ENCODE assay signal across 2 worm cellular contexts in genomic region chrIV:17276705-17277458, ce11.
A peak's percentile ranks its signal among the peaks of the same experiment; 100 is the strongest.
TF ChIP-seq lines count a peak whose summit lies in the region.

TSS of gene clec-196 (plus strand) at chrIV:17276956.

TF ChIP-seq in whole organism, L1 larva, 84 proteins besides CTCF, POLR2A, EP300 and RAD21 (continued from another document):
- peak; percentile 23; the same call in 1 of the 2 replicates for TF ChIP-seq grh-1 (GFP tag; IDR thresholded peaks at IDR 0.05; lab: Robert Waterston, UW)
- TF ChIP-seq C16A3.4 (tag; optimal IDR thresholded peaks at IDR 0.05; lab: Kevin White, UChicago), result peak; percentile 1
- TF ChIP-seq unc-62 (GFP tag; optimal IDR thresholded peaks at IDR 0.05; lab: Kevin White, UChicago), result no peak

TF ChIP-seq in whole organism, L4 larva, 104 proteins besides CTCF, POLR2A, EP300 and RAD21 (continued from another document):
- TF ChIP-seq spr-3 (GFP tag; optimal IDR thresholded peaks at IDR 0.05; lab: Kevin White, UChicago) (no peak), tag-97 (GFP tag; IDR thresholded peaks at IDR 0.05; lab: Robert Waterston, UW) (no peak), aly-2 (tag; optimal IDR thresholded peaks at IDR 0.05; lab: Kevin White, UChicago) (no peak), lin-29 (GFP tag; IDR thresholded peaks at IDR 0.05; lab: Robert Waterston, UW) (no peak), gei-8 (GFP tag; optimal IDR thresholded peaks at IDR 0.05; lab: Kevin White, UChicago) (no peak), php-3 (GFP tag; IDR thresholded peaks at IDR 0.05; lab: Robert Waterston, UW) (no peak), sdz-12 (GFP tag; optimal IDR thresholded peaks at IDR 0.05; lab: Kevin White, UChicago) (no peak), mdt-29 (GFP tag; IDR thresholded peaks at IDR 0.05; lab: Robert Waterston, UW) (no peak), saeg-2 (GFP tag; IDR thresholded peaks at IDR 0.05; lab: Robert Waterston, UW) (no peak), Y5F2A.4 (GFP tag; optimal IDR thresholded peaks at IDR 0.05; lab: Kevin White, UChicago) (no peak), mxl-2 (GFP tag; conservative IDR thresholded peaks at IDR 0.05; lab: Robert Waterston, UW) (no peak), aha-1 (tag; lab: Kevin White, UChicago) (peak; percentile 96), Y48G9A.11 (GFP tag; IDR thresholded peaks at IDR 0.05; lab: Robert Waterston, UW) (no peak), dpl-1 (GFP tag; optimal IDR thresholded peaks at IDR 0.05; lab: Kevin White, UChicago) (peak; percentile 39), nhr-102 (tag; optimal IDR thresholded peaks at IDR 0.05; lab: Kevin White, UChicago) (no peak), ztf-7 (tag; optimal IDR thresholded peaks at IDR 0.05; lab: Kevin White, UChicago) (no peak), ZK546.5 (tag; optimal IDR thresholded peaks at IDR 0.05; lab: Kevin White, UChicago) (no peak), fkh-10 (GFP tag; optimal IDR thresholded peaks at IDR 0.05; lab: Kevin White, UChicago) (no peak), egl-43 (GFP tag; IDR thresholded peaks at IDR 0.05; lab: Robert Waterston, UW) (no peak), duxl-1 (tag; optimal IDR thresholded peaks at IDR 0.05; lab: Kevin White, UChicago; ENCODE audit: poor library complexity) (no peak), mes-2 (tag; optimal IDR thresholded peaks at IDR 0.05; lab: Kevin White, UChicago; ENCODE audit: poor library complexity, severe bottlenecking) (peak; percentile 1)
